Fruit fly (Drosophila melanogaster): ENCODE results near the gene rn.

Gene rn

dm6 chr3R:7282244-7282890 is 27.1 kb downstream of the rn start:
- TF ChIP-seq lola (GFP tag; optimal IDR thresholded peaks at IDR 0.05) (no peak), rgr (GFP tag; optimal IDR thresholded peaks at IDR 0.05) (no peak), Abd-B (GFP tag; optimal IDR thresholded peaks at IDR 0.05) (no peak), Sp1 (GFP tag; optimal IDR thresholded peaks at IDR 0.05) (no peak), OdsH (GFP tag; optimal IDR thresholded peaks at IDR 0.05) (no peak)

dm6 chr3R:7276782-7277181 is 32.6 kb downstream of the rn start:
- no peak for TF ChIP-seq dsf (GFP tag; optimal IDR thresholded peaks at IDR 0.05; ENCODE audit: borderline replicate concordance)
- no peak for TF ChIP-seq sage (GFP tag; optimal IDR thresholded peaks at IDR 0.05)
- peak; percentile 94 for TF ChIP-seq Dfd (GFP tag; optimal IDR thresholded peaks at IDR 0.05)
- no peak for TF ChIP-seq jim (GFP tag; optimal IDR thresholded peaks at IDR 0.05)
- TF ChIP-seq woc (GFP tag; optimal IDR thresholded peaks at IDR 0.05) = no peak
- TF ChIP-seq OdsH (GFP tag; optimal IDR thresholded peaks at IDR 0.05) = no peak
- TF ChIP-seq dmrt93B (GFP tag; optimal IDR thresholded peaks at IDR 0.05) = no peak

dm6 chr3R:7274973-7275525 is 34.4 kb downstream of the rn start:
- TF ChIP-seq lola (GFP tag; optimal IDR thresholded peaks at IDR 0.05) (no peak), N (GFP tag; optimal IDR thresholded peaks at IDR 0.05) (no peak), Dfd (GFP tag; optimal IDR thresholded peaks at IDR 0.05) (peak; percentile 92), sage (GFP tag; optimal IDR thresholded peaks at IDR 0.05) (no peak)

DNA sequence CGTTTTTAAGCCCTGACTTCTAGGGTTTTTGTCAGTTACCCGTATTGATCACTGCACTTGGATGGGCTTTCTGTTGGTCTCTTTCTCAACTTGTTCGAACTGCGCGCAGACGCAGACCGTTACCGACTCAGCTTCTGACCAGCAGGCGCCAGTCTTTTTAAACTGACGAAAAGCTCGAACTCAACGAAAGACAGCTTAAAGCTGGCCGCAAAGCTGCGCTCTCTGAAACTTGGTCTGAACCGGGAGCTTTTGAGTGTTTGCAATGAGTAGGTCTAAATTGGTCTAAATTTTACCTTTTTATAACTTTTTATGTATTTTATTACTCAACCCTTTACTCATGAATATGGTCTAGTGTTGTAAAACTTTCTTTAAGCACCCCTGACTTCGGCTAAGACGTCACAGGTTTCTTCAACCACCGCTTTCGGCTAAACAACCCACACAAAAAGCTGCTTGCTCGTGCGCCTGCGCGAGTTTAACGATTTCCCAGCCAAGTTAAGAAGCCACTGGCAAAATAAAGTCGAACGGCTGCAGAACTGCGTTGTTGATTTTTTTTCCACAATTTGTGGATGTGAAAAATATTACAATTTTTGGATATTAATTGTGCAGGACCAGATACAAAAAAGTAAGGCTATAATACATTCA is 43.7 kb downstream of the rn start, which contains the start of the genes Gld and Syt4:
Gene Gld, minus strand, starts transcription at position 137 of the 642 bp plus-strand sequence.
Gene Syt4, plus strand, starts transcription at position 499 of the 642 bp plus-strand sequence.
- TF ChIP-seq brk (GFP tag; optimal IDR thresholded peaks at IDR 0.05) = no peak
- no peak for TF ChIP-seq Vsx2 (GFP tag; optimal IDR thresholded peaks at IDR 0.05; ENCODE audit: partially characterized antibody)
- no peak for TF ChIP-seq GATAd (GFP tag; optimal IDR thresholded peaks at IDR 0.05)
- no peak for TF ChIP-seq Myc (optimal IDR thresholded peaks at IDR 0.05)
- no peak for TF ChIP-seq Jra (GFP tag; optimal IDR thresholded peaks at IDR 0.05)
- TF ChIP-seq pan (optimal IDR thresholded peaks at IDR 0.05) = no peak
- TF ChIP-seq ey (GFP tag; optimal IDR thresholded peaks at IDR 0.05) = no peak
- no peak for TF ChIP-seq dmrt93B (GFP tag; optimal IDR thresholded peaks at IDR 0.05)
- no peak for TF ChIP-seq dsf (GFP tag; optimal IDR thresholded peaks at IDR 0.05; ENCODE audit: borderline replicate concordance)
- TF ChIP-seq CG32264 (GFP tag; optimal IDR thresholded peaks at IDR 0.05) = no peak
- no peak for TF ChIP-seq foxo (GFP tag; optimal IDR thresholded peaks at IDR 0.05)
- TF ChIP-seq CrebA (GFP tag; optimal IDR thresholded peaks at IDR 0.05; ENCODE audit: borderline replicate concordance) = no peak

- TF ChIP-seq pan (optimal IDR thresholded peaks at IDR 0.05) (no peak), Sp1 (GFP tag; optimal IDR thresholded peaks at IDR 0.05) (no peak), lola (GFP tag; optimal IDR thresholded peaks at IDR 0.05) (no peak), N (GFP tag; optimal IDR thresholded peaks at IDR 0.05) (no peak), brk (GFP tag; optimal IDR thresholded peaks at IDR 0.05) (no peak), Dfd (GFP tag; optimal IDR thresholded peaks at IDR 0.05) (no peak), Rel (GFP tag; optimal IDR thresholded peaks at IDR 0.05) (no peak), Rel (tag; optimal IDR thresholded peaks at IDR 0.05) (no peak), psq (GFP tag; optimal IDR thresholded peaks at IDR 0.05) (no peak), tai (GFP tag; optimal IDR thresholded peaks at IDR 0.05) (no peak), usp (GFP tag; optimal IDR thresholded peaks at IDR 0.05) (no peak), dmrt93B (GFP tag; optimal IDR thresholded peaks at IDR 0.05) (no peak), fru (GFP tag; optimal IDR thresholded peaks at IDR 0.05) (no peak), br (GFP tag; optimal IDR thresholded peaks at IDR 0.05) (no peak), Dif (GFP tag; optimal IDR thresholded peaks at IDR 0.05; ENCODE audit: partially characterized antibody) (no peak), woc (GFP tag; optimal IDR thresholded peaks at IDR 0.05) (no peak), h (GFP tag; optimal IDR thresholded peaks at IDR 0.05) (no peak), dsf (GFP tag; optimal IDR thresholded peaks at IDR 0.05; ENCODE audit: borderline replicate concordance) (no peak), sv (GFP tag; optimal IDR thresholded peaks at IDR 0.05) (no peak), CrebA (GFP tag; optimal IDR thresholded peaks at IDR 0.05; ENCODE audit: borderline replicate concordance) (no peak), Jra (GFP tag; optimal IDR thresholded peaks at IDR 0.05) (no peak)
These were observed 49.9 kb downstream of the rn start for dm6 chr3R:7259554-7259953.
